Fruit fly (Drosophila melanogaster): ENCODE results near the gene viaf.

dm6 chr3L:11984606-11985005, 8.4 kb downstream of the viaf start, which contains the start of gene CG6938:
- no peak for TF ChIP-seq CrebA (GFP tag; optimal IDR thresholded peaks at IDR 0.05; ENCODE audit: borderline replicate concordance)
- no peak for TF ChIP-seq rgr (GFP tag; optimal IDR thresholded peaks at IDR 0.05)
- no peak for TF ChIP-seq fru (GFP tag; optimal IDR thresholded peaks at IDR 0.05)
- no peak for TF ChIP-seq dl (GFP tag; optimal IDR thresholded peaks at IDR 0.05; ENCODE audit: insufficient read depth in 1 of 2, partially characterized antibody in 2 of 2)
- no peak for TF ChIP-seq usp (GFP tag; optimal IDR thresholded peaks at IDR 0.05)
- TF ChIP-seq br (GFP tag; optimal IDR thresholded peaks at IDR 0.05): no peak
- TF ChIP-seq Hr78 (GFP tag; optimal IDR thresholded peaks at IDR 0.05): no peak
- no peak for TF ChIP-seq woc (GFP tag; optimal IDR thresholded peaks at IDR 0.05)
- TF ChIP-seq Hnf4 (GFP tag; optimal IDR thresholded peaks at IDR 0.05): no peak
- no peak for TF ChIP-seq CG9705 (GFP tag; optimal IDR thresholded peaks at IDR 0.05)
- no peak for TF ChIP-seq Dfd (GFP tag; optimal IDR thresholded peaks at IDR 0.05)
- TF ChIP-seq lola (GFP tag; optimal IDR thresholded peaks at IDR 0.05): no peak
- TF ChIP-seq Myc (optimal IDR thresholded peaks at IDR 0.05): no peak
- TF ChIP-seq brk (GFP tag; optimal IDR thresholded peaks at IDR 0.05): no peak

All from whole organism, wandering third instar larva.